Worm (Caenorhabditis elegans): ENCODE data around the gene Y43E12A.3.
"Not testable (repeated sequence)": the region's sequence is repeated elsewhere in the genome, so short reads cannot be mapped to it uniquely, and the experiment has no call there.

Gene Y43E12A.3

ce11 chrIV:10987342-10987945, at the start of gene Y43E12A.3:
Gene Y43E12A.3, plus strand, starts transcription at chrIV:10987895.
- TF ChIP-seq daf-12 (tag; optimal IDR thresholded peaks at IDR 0.05); daf-19 (GFP tag; conservative IDR thresholded peaks at IDR 0.05); tra-1 (GFP tag; IDR thresholded peaks at IDR 0.05): not testable (repeated sequence)

ce11 chrIV:10948797-10949196, 38.9 kb upstream of the Y43E12A.3 start, which contains the start of gene Y69E1A.1:
Gene Y69E1A.1, minus strand, starts transcription at chrIV:10948897.
- no peak for TF ChIP-seq lin-29 (GFP tag; IDR thresholded peaks at IDR 0.05)
- no peak for TF ChIP-seq ceh-62 (tag; optimal IDR thresholded peaks at IDR 0.05)
- TF ChIP-seq fkh-10 (GFP tag; optimal IDR thresholded peaks at IDR 0.05) = no peak

ce11 chrIV:10949510-10949909, 38.2 kb upstream of the Y43E12A.3 start, which contains the start of gene nsph-3.1:
Gene nsph-3.1, plus strand, starts transcription at chrIV:10949810.
- TF ChIP-seq lir-3 (tag; optimal IDR thresholded peaks at IDR 0.05) (no peak), lim-7 (GFP tag; IDR thresholded peaks at IDR 0.05) (no peak), nhr-6 (tag; optimal IDR thresholded peaks at IDR 0.05) (no peak), ama-1 (optimal IDR thresholded peaks at IDR 0.05) (no peak), snpc-4 (tag; optimal IDR thresholded peaks at IDR 0.05) (no peak), ceh-32 (tag; optimal IDR thresholded peaks at IDR 0.05; ENCODE audit: poor library complexity) (no peak), Y5F2A.4 (GFP tag; optimal IDR thresholded peaks at IDR 0.05) (no peak)

- TF ChIP-seq Y48G9A.11 (GFP tag; IDR thresholded peaks at IDR 0.05) = no peak
- TF ChIP-seq gei-8 (GFP tag; optimal IDR thresholded peaks at IDR 0.05) = peak; percentile 16
- TF ChIP-seq ama-1 (optimal IDR thresholded peaks at IDR 0.05) = no peak
- no peak for TF ChIP-seq madf-5 (GFP tag; IDR thresholded peaks at IDR 0.05)
- TF ChIP-seq nhr-48 (tag; optimal IDR thresholded peaks at IDR 0.05) = no peak
- peak in 1 of 2 experiments; percentile 92 for TF ChIP-seq unc-62 (GFP tag; optimal IDR thresholded peaks at IDR 0.05 in 1 of 2)
- no peak for TF ChIP-seq unc-62 (tag; optimal IDR thresholded peaks at IDR 0.05)
- TF ChIP-seq rbr-2 (tag; optimal IDR thresholded peaks at IDR 0.05) = no peak
- TF ChIP-seq D1046.2 (GFP tag; IDR thresholded peaks at IDR 0.05) = no peak
Measured at ce11 chrIV:10950363-10951214, 37.1 kb upstream of the Y43E12A.3 start.

- TF ChIP-seq tag-97 (GFP tag; IDR thresholded peaks at IDR 0.05) = no peak
Measured at ce11 chrIV:10951997-10952396, 35.7 kb upstream of the Y43E12A.3 start, which contains the start of gene Y69E1A.3. Gene Y69E1A.3, plus strand, starts transcription at chrIV:10952297.

ce11 chrIV:10954955-10955354, 32.7 kb upstream of the Y43E12A.3 start, which contains the start of gene Y69E1A.4:
Gene Y69E1A.4, plus strand, starts transcription at chrIV:10955255.
- TF ChIP-seq ceh-28 (tag; optimal IDR thresholded peaks at IDR 0.05); Y5F2A.4 (GFP tag; optimal IDR thresholded peaks at IDR 0.05); T20F7.1 (GFP tag; optimal IDR thresholded peaks at IDR 0.05): not testable (repeated sequence)

- TF ChIP-seq unc-62 (GFP tag; optimal IDR thresholded peaks at IDR 0.05 in 1 of 2) = peak in 1 of 2 experiments; percentile 97
- TF ChIP-seq unc-62 (tag; optimal IDR thresholded peaks at IDR 0.05) = no peak
- TF ChIP-seq daf-16 (GFP tag; optimal IDR thresholded peaks at IDR 0.05) = peak in 1 of 2 experiments; percentile 41
- no peak for TF ChIP-seq daf-16 (tag; optimal IDR thresholded peaks at IDR 0.05)
- TF ChIP-seq D1046.2 (GFP tag; IDR thresholded peaks at IDR 0.05) = no peak
Measured at ce11 chrIV:10957583-10958229, 30.0 kb upstream of the Y43E12A.3 start, which contains the start of gene Y69E1A.5. Gene Y69E1A.5, minus strand, starts transcription at chrIV:10957655.
